Worm (Caenorhabditis elegans) whole organism, early embryonic: ENCODE data around the gene rps-12.

Experiments
- B0310.2 ChIP-seq: sonication (generic microtip); optimal IDR thresholded peaks from 2 replicates; lab custom pipeline; 2016; ENCODE audit warnings: mild to moderate bottlenecking, missing genetic modification characterization, missing compliant biosample characterization
- F13C5.2 ChIP-seq: sonication (generic microtip); optimal IDR thresholded peaks from 2 replicates; lab custom pipeline; 2017; ENCODE audit warnings: mild to moderate bottlenecking, missing genetic modification characterization, inconsistent platforms, missing compliant biosample characterization
- aly-1 ChIP-seq: sonication (generic microtip); optimal IDR thresholded peaks from 2 replicates; lab custom pipeline; 2016; ENCODE audit warnings: missing genetic modification characterization, missing compliant biosample characterization
- ama-1 ChIP-seq: fragments of 150-350 bp; optimal IDR thresholded peaks from 2 replicates; lab custom pipeline; 2014
- ceh-13 ChIP-seq: fragments of 200-800 bp; sonication (Bioruptor generic); optimal IDR thresholded peaks from 2 replicates; lab custom pipeline; 2018; ENCODE audit warnings: mild to moderate bottlenecking, missing genetic modification characterization, missing compliant biosample characterization
- ceh-36 ChIP-seq: sonication (generic microtip); optimal IDR thresholded peaks from 2 replicates; lab custom pipeline; 2016; ENCODE audit warnings: missing genetic modification characterization, inconsistent platforms, missing compliant biosample characterization
- ets-7 ChIP-seq: sonication (generic microtip); optimal IDR thresholded peaks from 2 replicates; lab custom pipeline; 2016; ENCODE audit warnings: missing genotype, missing genetic modification characterization, missing compliant biosample characterization
- flt-1 ChIP-seq: fragments of 200-800 bp; sonication (Bioruptor generic); IDR thresholded peaks from 2 replicates; pipeline ENCODE4 v1.3.6; 2022; ENCODE audit warnings: missing genetic modification characterization, missing compliant biosample characterization
- hmbx-1 ChIP-seq: sonication (generic microtip); optimal IDR thresholded peaks from 2 replicates; lab custom pipeline; 2016; ENCODE audit warnings: mild to moderate bottlenecking, missing genetic modification characterization, missing compliant biosample characterization
- hmg-4 ChIP-seq: fragments of 200-800 bp; sonication (Bioruptor generic); optimal IDR thresholded peaks from 2 replicates; lab custom pipeline; 2018; ENCODE audit warnings: mild to moderate bottlenecking, missing genetic modification characterization, missing compliant biosample characterization
- hnd-1 ChIP-seq: sonication (generic microtip); optimal IDR thresholded peaks from 2 replicates; lab custom pipeline; 2016; ENCODE audit warnings: missing genetic modification characterization, missing compliant biosample characterization
- pes-1 ChIP-seq: fragments of 200-800 bp; sonication (Bioruptor generic); IDR thresholded peaks from 2 replicates; pipeline ENCODE4 v1.3.6; 2022; ENCODE audit warnings: missing genetic modification reagents, missing genetic modification characterization, missing compliant biosample characterization
- scrt-1 ChIP-seq: fragments of 200-800 bp; sonication (Bioruptor generic); IDR thresholded peaks from 2 replicates; pipeline ENCODE4 v1.3.6; 2022; ENCODE audit warnings: missing genetic modification characterization, missing compliant biosample characterization
- sea-1 ChIP-seq: fragments of 200-800 bp; sonication (Bioruptor generic); conservative IDR thresholded peaks from 2 replicates; pipeline ENCODE4 v1.3.6; 2022; ENCODE audit warnings: missing genetic modification characterization, missing compliant biosample characterization
- tbx-11 ChIP-seq: fragments of 200-800 bp; sonication (Bioruptor generic); IDR thresholded peaks from 2 replicates; pipeline ENCODE4 v1.3.6; 2022; ENCODE audit warnings: missing genetic modification characterization, missing compliant biosample characterization
- tbx-37 ChIP-seq: fragments of 200-800 bp; sonication (Bioruptor generic); conservative IDR thresholded peaks from 2 replicates; pipeline ENCODE4 v1.3.6; 2022; ENCODE audit warnings: missing genetic modification reagents, missing genetic modification characterization, missing compliant biosample characterization
- tra-4 ChIP-seq: sonication (generic microtip); optimal IDR thresholded peaks from 2 replicates; lab custom pipeline; 2017; ENCODE audit warnings: missing genetic modification characterization, missing compliant biosample characterization

The rps-12 gene

DNA sequence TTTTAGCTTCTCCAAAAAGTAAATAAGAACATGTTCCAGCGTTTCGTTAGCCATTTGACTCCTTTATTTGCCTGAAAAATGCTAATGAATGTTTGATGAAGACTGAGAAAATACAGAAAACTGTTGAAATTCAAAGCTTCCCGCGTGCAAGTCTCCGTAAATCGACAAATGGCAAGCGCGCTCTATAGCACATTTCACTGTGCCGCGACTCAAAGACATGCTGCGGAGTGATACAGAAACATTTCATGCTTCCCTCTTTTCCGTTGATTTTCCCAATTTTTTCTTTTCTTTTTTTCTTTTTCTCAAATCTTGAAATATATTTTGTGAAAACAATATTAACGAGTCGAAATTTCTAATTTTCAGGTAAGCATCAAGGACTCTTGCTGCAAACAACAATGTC lies at the start of gene rps-12, which contains the start of gene ska-3:
Gene rps-12, plus strand, starts transcription at position 364 of the 400 bp plus-strand sequence.
Gene ska-3, minus strand, starts transcription at position 71 of the 400 bp plus-strand sequence.
- TF ChIP-seq hnd-1 (tag; lab: Kevin White, UChicago), result peak; percentile 8
- TF ChIP-seq ama-1 (lab: Kevin White, UChicago), result no peak
- no peak for TF ChIP-seq ets-7 (tag; lab: Kevin White, UChicago)
- TF ChIP-seq pes-1 (GFP tag; lab: Robert Waterston, UW), result peak; percentile 72
- TF ChIP-seq F13C5.2 (tag; lab: Kevin White, UChicago), result peak; percentile 95
- no peak for TF ChIP-seq hmbx-1 (tag; lab: Kevin White, UChicago)
- peak; percentile 15 for TF ChIP-seq B0310.2
- TF ChIP-seq tra-4 (tag; lab: Kevin White, UChicago), result no peak
- 0 out of 2 replicates have a peak, but pooled peaks have one; percentile 17 for TF ChIP-seq tbx-11 (GFP tag; lab: Robert Waterston, UW)
- TF ChIP-seq aly-1, result no peak
- peak; percentile 70 for TF ChIP-seq hmg-4 (GFP tag; lab: Kevin White, UChicago)
- TF ChIP-seq tbx-37 (GFP tag; lab: Robert Waterston, UW), result peak; percentile 49; the same call in 1 of the 2 replicates
- TF ChIP-seq flt-1 (GFP tag; lab: Robert Waterston, UW), result peak; percentile 69

DNA sequence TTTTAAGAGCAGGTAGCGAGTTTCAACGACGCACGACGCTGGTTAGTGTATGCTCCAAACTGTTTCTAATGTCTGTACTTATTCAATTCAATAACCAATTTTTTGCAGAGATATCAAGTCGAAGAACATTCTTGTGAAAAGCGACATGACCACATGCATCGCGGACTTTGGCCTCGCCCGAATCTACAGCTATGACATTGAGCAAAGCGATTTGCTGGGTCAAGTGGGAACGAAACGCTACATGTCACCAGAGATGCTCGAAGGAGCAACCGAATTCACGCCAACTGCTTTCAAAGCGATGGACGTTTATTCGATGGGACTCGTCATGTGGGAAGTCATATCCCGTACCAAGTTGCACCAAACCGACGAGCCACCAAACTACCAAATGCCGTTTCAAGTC lies 48.7 kb upstream of the rps-12 start:
- no peak for TF ChIP-seq pes-1 (GFP tag; lab: Robert Waterston, UW)
- TF ChIP-seq flt-1 (GFP tag; lab: Robert Waterston, UW), result no peak
- no peak for TF ChIP-seq sea-1 (GFP tag; lab: Robert Waterston, UW)
- TF ChIP-seq hmg-4 (GFP tag; lab: Kevin White, UChicago), result no peak
- TF ChIP-seq hnd-1 (tag; lab: Kevin White, UChicago), result no peak
- TF ChIP-seq ceh-36 (tag; lab: Kevin White, UChicago), result no peak
- TF ChIP-seq ets-7 (tag; lab: Kevin White, UChicago), result no peak
- no peak for TF ChIP-seq B0310.2
- no peak for TF ChIP-seq ama-1 (lab: Kevin White, UChicago)

DNA sequence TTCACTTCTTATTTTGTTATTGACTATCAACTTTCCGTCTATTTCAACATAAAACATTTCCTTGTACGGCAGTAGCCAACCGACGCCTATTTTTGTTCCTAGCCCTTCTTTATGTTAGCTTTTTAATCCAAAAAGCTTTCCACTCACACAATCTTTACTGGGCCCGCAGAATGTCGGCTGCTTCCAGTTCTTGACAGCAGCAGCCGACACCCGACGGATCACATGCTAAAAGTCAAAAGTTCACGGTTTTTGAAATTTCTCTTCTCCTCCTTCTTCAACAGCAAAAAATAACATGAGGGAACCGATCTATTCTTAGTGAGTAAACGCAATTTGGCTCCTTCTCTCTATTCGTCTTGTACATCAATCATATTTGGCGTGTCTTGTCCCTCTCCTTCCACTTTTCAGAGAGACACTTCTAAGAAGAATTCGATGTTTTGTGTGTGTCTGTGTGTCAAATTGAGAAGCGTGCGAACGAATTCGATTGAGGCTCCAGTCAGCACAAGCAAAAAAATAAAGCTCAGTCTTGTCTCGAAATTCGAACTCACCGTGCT lies 46.6 kb upstream of the rps-12 start:
- TF ChIP-seq ets-7 (tag; lab: Kevin White, UChicago) (no peak), hmbx-1 (tag; lab: Kevin White, UChicago) (no peak), scrt-1 (GFP tag; lab: Robert Waterston, UW) (no peak), flt-1 (GFP tag; lab: Robert Waterston, UW) (no peak), tbx-37 (GFP tag; lab: Robert Waterston, UW) (no peak), F13C5.2 (tag; lab: Kevin White, UChicago) (no peak), tbx-11 (GFP tag; lab: Robert Waterston, UW) (no peak), hmg-4 (GFP tag; lab: Kevin White, UChicago) (no peak), pes-1 (GFP tag; lab: Robert Waterston, UW) (no peak), sea-1 (GFP tag; lab: Robert Waterston, UW) (no peak), tra-4 (tag; lab: Kevin White, UChicago) (no peak), B0310.2 (no peak), hnd-1 (tag; lab: Kevin White, UChicago) (no peak)

DNA sequence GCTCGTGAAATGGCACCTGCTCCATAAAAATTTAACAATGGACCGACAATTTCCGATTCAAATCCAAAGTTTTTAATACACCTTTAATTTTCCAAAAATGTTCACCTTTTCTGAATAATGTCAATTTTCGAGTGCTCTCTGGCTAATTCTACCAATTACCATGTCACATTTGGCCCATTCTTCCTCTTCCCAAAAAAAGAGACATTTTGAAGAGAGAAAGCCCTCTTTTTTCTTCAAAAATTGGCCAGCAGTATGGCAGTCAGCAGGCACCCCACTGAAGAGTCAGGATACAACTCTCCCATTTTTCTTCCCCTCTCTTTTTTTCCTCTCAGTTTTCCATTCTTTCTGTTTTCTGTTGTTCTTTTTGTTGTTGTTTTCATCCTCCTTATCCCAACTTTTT lies 44.6 kb upstream of the rps-12 start:
- no peak for TF ChIP-seq hmg-4 (GFP tag; lab: Kevin White, UChicago)

DNA sequence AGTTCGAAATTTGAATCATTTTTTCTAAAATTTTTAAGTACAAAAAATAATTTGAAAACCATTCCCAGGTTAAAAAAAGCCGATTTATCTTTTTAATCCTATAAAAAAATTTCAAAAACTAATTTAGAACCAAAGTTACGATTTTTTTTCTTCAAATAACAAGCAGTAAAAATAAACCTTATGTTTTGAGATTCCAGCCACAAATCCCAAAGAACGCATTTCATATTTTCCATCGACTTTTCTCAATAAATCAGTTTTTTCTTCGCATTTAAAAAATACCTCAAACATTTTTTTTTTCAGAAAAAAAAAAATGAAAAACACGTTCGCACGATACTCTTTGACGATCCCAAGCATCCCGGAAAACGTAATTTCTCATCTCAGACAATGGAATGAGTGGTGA lies 43.9 kb upstream of the rps-12 start, which contains the start of gene ckk-1:
Gene ckk-1, plus strand, starts transcription at position 301 of the 400 bp plus-strand sequence.
- TF ChIP-seq pes-1 (GFP tag; lab: Robert Waterston, UW) (no peak), tbx-11 (GFP tag; lab: Robert Waterston, UW) (no peak), ets-7 (tag; lab: Kevin White, UChicago) (no peak), B0310.2 (no peak)

DNA sequence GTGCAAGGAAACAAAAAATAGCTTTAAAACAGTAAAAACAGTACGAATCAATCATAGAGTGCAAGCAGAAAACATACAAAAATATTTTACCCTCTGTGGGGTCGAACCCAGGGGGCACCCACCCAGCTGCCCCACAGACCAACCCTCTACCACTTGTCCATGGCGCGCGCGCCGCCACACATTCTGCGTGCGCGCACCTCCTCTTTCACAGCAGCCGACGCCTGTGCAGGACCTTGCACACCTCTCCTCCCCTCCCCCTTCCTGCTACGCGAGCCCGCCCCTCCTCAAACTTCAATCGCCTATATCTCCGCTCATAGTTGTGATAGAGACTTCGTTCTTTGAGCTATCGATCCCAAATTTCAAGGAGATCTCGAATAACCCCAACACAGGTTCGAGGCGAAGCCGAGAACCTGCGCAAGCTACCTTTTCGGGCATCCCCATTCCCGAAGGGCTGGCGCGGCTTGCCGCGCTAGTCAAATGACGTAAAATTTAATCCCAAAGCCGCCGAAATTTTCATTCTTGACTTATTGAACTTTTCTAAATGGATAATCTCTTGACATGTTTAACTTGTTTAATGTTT lies 41.7 kb upstream of the rps-12 start:
- TF ChIP-seq tbx-11 (GFP tag; lab: Robert Waterston, UW) (0 out of 2 replicates have a peak, but pooled peaks have one; percentile 41), hmg-4 (GFP tag; lab: Kevin White, UChicago) (peak; percentile 5), sea-1 (GFP tag; lab: Robert Waterston, UW) (0 out of 2 replicates have a peak, but pooled peaks have one; percentile 65)

DNA sequence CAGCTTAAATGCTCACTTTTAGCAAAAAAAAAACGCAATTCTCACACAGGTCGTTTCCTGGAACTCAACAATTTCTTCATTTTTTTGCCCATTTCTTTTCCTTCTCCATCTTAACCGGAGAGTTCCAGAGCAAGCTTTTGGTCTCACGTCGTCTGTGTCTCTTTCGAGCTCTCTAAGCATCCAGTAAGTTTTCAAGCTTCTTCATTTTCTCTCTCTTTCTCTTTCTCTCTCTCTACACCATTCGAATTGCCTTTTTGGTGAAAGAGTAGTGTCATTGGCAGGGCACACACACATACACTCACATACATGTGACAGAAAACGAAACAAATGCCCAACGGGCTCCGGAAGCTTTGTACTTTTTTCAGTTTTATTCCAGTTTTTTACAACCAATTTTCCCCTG lies 39.2 kb upstream of the rps-12 start:
- no peak for TF ChIP-seq hmg-4 (GFP tag; lab: Kevin White, UChicago)
- TF ChIP-seq F13C5.2 (tag; lab: Kevin White, UChicago), result no peak
- TF ChIP-seq ceh-36 (tag; lab: Kevin White, UChicago), result no peak
- TF ChIP-seq pes-1 (GFP tag; lab: Robert Waterston, UW), result no peak
- TF ChIP-seq aly-1, result no peak
- no peak for TF ChIP-seq sea-1 (GFP tag; lab: Robert Waterston, UW)
- no peak for TF ChIP-seq hnd-1 (tag; lab: Kevin White, UChicago)
- TF ChIP-seq hmbx-1 (tag; lab: Kevin White, UChicago), result no peak

DNA sequence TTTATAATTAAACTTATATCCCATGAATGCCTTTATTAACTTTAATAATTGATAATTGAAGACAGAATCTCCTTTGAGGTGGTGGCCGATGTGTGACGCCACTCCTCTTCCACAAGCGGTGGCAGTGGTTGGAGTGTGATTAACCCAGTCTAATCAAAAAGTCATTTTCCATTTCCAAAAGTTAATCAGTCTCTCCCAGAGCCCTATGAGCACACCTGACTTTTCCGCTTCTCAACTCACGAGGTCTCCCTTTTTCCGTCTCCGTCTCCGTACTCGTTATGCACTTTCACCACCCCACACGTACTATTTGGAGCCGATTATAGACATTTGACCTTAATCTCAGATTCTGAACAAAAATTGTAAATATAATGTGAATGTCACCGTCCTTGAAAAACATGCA lies 36.4 kb upstream of the rps-12 start:
- no peak for TF ChIP-seq B0310.2
- no peak for TF ChIP-seq tbx-37 (GFP tag; lab: Robert Waterston, UW)
- no peak for TF ChIP-seq hmg-4 (GFP tag; lab: Kevin White, UChicago)
- no peak for TF ChIP-seq ama-1 (lab: Kevin White, UChicago)
- TF ChIP-seq ceh-36 (tag; lab: Kevin White, UChicago), result no peak
- TF ChIP-seq flt-1 (GFP tag; lab: Robert Waterston, UW), result no peak
- no peak for TF ChIP-seq ceh-13
- no peak for TF ChIP-seq F13C5.2 (tag; lab: Kevin White, UChicago)
- no peak for TF ChIP-seq hnd-1 (tag; lab: Kevin White, UChicago)
- no peak for TF ChIP-seq ets-7 (tag; lab: Kevin White, UChicago)
- no peak for TF ChIP-seq sea-1 (GFP tag; lab: Robert Waterston, UW)
- no peak for TF ChIP-seq hmbx-1 (tag; lab: Kevin White, UChicago)
- no peak for TF ChIP-seq tra-4 (tag; lab: Kevin White, UChicago)
- TF ChIP-seq pes-1 (GFP tag; lab: Robert Waterston, UW), result no peak
- TF ChIP-seq tbx-11 (GFP tag; lab: Robert Waterston, UW), result no peak
- TF ChIP-seq aly-1, result no peak
- TF ChIP-seq scrt-1 (GFP tag; lab: Robert Waterston, UW), result no peak
